Worm (Caenorhabditis elegans) whole organism, L1 larva: ENCODE results near the gene C02F4.5.

Experiments used
- C04F5.9 ChIP-seq: sonication (generic microtip); optimal IDR thresholded peaks from 2 replicates; lab custom pipeline; 2016; ENCODE audit warnings: missing genetic modification characterization, missing compliant biosample characterization
- F16B12.6 ChIP-seq: fragments of 150-350 bp; optimal IDR thresholded peaks from 2 replicates; lab custom pipeline; 2014; ENCODE audit warnings: missing biosample characterization, missing genetic modification characterization
- Y116A8C.19 ChIP-seq: sonication (generic microtip); optimal IDR thresholded peaks from 2 replicates; lab custom pipeline; 2016; ENCODE audit warnings: missing compliant biosample characterization, missing genetic modification characterization, borderline replicate concordance
- alr-1 ChIP-seq: fragments of 200-800 bp; sonication (Bioruptor generic); optimal IDR thresholded peaks from 2 replicates; lab custom pipeline; 2018; ENCODE audit warnings: borderline replicate concordance, mild to moderate bottlenecking, missing genetic modification characterization, missing compliant biosample characterization
- aly-2 ChIP-seq: fragments of 150-350 bp; optimal IDR thresholded peaks from 2 replicates; lab custom pipeline; 2014; ENCODE audit warnings: missing biosample characterization, missing genetic modification characterization
- ama-1 ChIP-seq: fragments of 150-350 bp; optimal IDR thresholded peaks from 2 replicates; lab custom pipeline; 2014
- blmp-1 ChIP-seq: fragments of 150-350 bp; optimal IDR thresholded peaks from 2 replicates; lab custom pipeline; 2014; ENCODE audit warnings: missing biosample characterization, missing genetic modification characterization
- ceh-8 ChIP-seq: fragments of 200-800 bp; sonication (Bioruptor generic); optimal IDR thresholded peaks from 2 replicates; lab custom pipeline; 2018; ENCODE audit warnings: mild to moderate bottlenecking, missing genetic modification characterization, moderate library complexity, missing compliant biosample characterization
- ceh-82 ChIP-seq, 3 experiments: fragments of 150-350 bp in 1 of 3; sonication (generic microtip) in 2 of 3; optimal IDR thresholded peaks; 2 replicates each; lab custom pipeline; 2014 to 2017; ENCODE audit warnings: missing biosample characterization in 3 of 3, missing genetic modification characterization in 3 of 3
- ceh-90 ChIP-seq: sonication (generic microtip); optimal IDR thresholded peaks from 2 replicates; lab custom pipeline; 2016; ENCODE audit warnings: missing genetic modification characterization, missing compliant biosample characterization
- dpl-1 ChIP-seq, 3 experiments: fragments of 150-350 bp in 2 of 3; sonication (generic microtip) in 1 of 3; optimal IDR thresholded peaks; 2 replicates each; lab custom pipeline; 2014 to 2017; ENCODE audit warnings: missing biosample characterization in 3 of 3, missing genetic modification characterization in 3 of 3, missing genetic modification reagents in 3 of 3
- dsc-1 ChIP-seq: sonication (generic microtip); optimal IDR thresholded peaks from 2 replicates; lab custom pipeline; 2016; ENCODE audit warnings: mild to moderate bottlenecking, missing genetic modification characterization, missing compliant biosample characterization
- egl-27 ChIP-seq, 2 experiments: fragments of 150-350 bp in 1 of 2; sonication (generic microtip); optimal IDR thresholded peaks; 3 replicates each; lab custom pipeline; 2017 to 2018; ENCODE audit warnings: missing biosample characterization in 2 of 2, missing genetic modification characterization in 2 of 2, missing genetic modification reagents in 2 of 2
- elt-2 ChIP-seq: sonication (generic microtip); optimal IDR thresholded peaks from 2 replicates; lab custom pipeline; 2016; ENCODE audit warnings: missing genetic modification characterization, mild to moderate bottlenecking, inconsistent platforms, missing compliant biosample characterization, missing genetic modification reagents
- elt-3 ChIP-seq, 6 experiments: fragments of 150-350 bp in 1 of 6; sonication (generic microtip); optimal IDR thresholded peaks; 2 replicates each; lab custom pipeline; 2017 to 2018; ENCODE audit warnings: missing biosample characterization in 6 of 6, missing genetic modification characterization in 6 of 6, inconsistent platforms in 1 of 6
- fkh-10 ChIP-seq: sonication (generic microtip); optimal IDR thresholded peaks from 2 replicates; lab custom pipeline; 2017; ENCODE audit warnings: missing biosample characterization, missing genetic modification reagents, missing genetic modification characterization
- fkh-4 ChIP-seq: sonication (generic microtip); optimal IDR thresholded peaks from 2 replicates; lab custom pipeline; 2016; ENCODE audit warnings: missing compliant biosample characterization, missing genetic modification characterization, borderline replicate concordance
- hlh-4 ChIP-seq: sonication (generic microtip); optimal IDR thresholded peaks from 2 replicates; lab custom pipeline; 2016; ENCODE audit warnings: mild to moderate bottlenecking, missing genetic modification characterization, missing compliant biosample characterization
- isw-1 ChIP-seq: fragments of 200-800 bp; sonication (Bioruptor generic); IDR thresholded peaks from 2 replicates; pipeline ENCODE4 v1.3.6; 2022; ENCODE audit warnings: missing genetic modification characterization, missing compliant biosample characterization
- lin-14 ChIP-seq: fragments of 200-800 bp; sonication (Bioruptor generic); optimal IDR thresholded peaks from 2 replicates; lab custom pipeline; 2018; ENCODE audit warnings: mild to moderate bottlenecking, missing genetic modification characterization, moderate library complexity, missing compliant biosample characterization
- lin-35 ChIP-seq, 2 experiments: fragments of 150-350 bp; optimal IDR thresholded peaks; 2 replicates each; lab custom pipeline; 2014; ENCODE audit warnings: missing biosample characterization in 2 of 2, missing genetic modification characterization in 2 of 2, missing genetic modification reagents in 2 of 2
- lin-39 ChIP-seq: fragments of 150-350 bp; optimal IDR thresholded peaks from 2 replicates; lab custom pipeline; 2014; ENCODE audit warnings: missing biosample characterization, missing genetic modification reagents, missing genetic modification characterization
- nhr-11 ChIP-seq: fragments of 150-350 bp; optimal IDR thresholded peaks from 2 replicates; lab custom pipeline; 2014; ENCODE audit warnings: missing biosample characterization, missing genetic modification characterization
- nhr-12 ChIP-seq: sonication (generic microtip); optimal IDR thresholded peaks from 2 replicates; lab custom pipeline; 2017; ENCODE audit warnings: missing biosample characterization, missing genetic modification characterization
- nhr-20 ChIP-seq: sonication (generic microtip); optimal IDR thresholded peaks from 2 replicates; lab custom pipeline; 2016; ENCODE audit warnings: mild to moderate bottlenecking, missing genetic modification characterization, missing compliant biosample characterization
- nhr-28 ChIP-seq: fragments of 150-350 bp; optimal IDR thresholded peaks from 2 replicates; lab custom pipeline; 2014; ENCODE audit warnings: missing biosample characterization, missing genetic modification characterization
- nhr-76 ChIP-seq: sonication (generic microtip); optimal IDR thresholded peaks from 2 replicates; lab custom pipeline; 2017; ENCODE audit warnings: missing biosample characterization, missing genetic modification characterization
- nhr-77 ChIP-seq: fragments of 150-350 bp; optimal IDR thresholded peaks from 2 replicates; lab custom pipeline; 2014; ENCODE audit warnings: missing biosample characterization, missing genetic modification characterization
- nhr-84 ChIP-seq: sonication (generic microtip); optimal IDR thresholded peaks from 2 replicates; lab custom pipeline; 2017; ENCODE audit warnings: missing biosample characterization, missing genetic modification characterization
- nhr-90 ChIP-seq: sonication (generic microtip); optimal IDR thresholded peaks from 2 replicates; lab custom pipeline; 2016; ENCODE audit warnings: mild to moderate bottlenecking, missing genetic modification characterization, missing compliant biosample characterization; ENCODE audit not compliant: poor library complexity
- pax-3 ChIP-seq: fragments of 200-800 bp; sonication (Bioruptor generic); optimal IDR thresholded peaks from 2 replicates; lab custom pipeline; 2018; ENCODE audit warnings: mild to moderate bottlenecking, missing genetic modification characterization, moderate library complexity, missing compliant biosample characterization
- pqm-1 ChIP-seq: sonication (generic microtip); optimal IDR thresholded peaks from 3 replicates; lab custom pipeline; 2017; ENCODE audit warnings: missing biosample characterization, missing genetic modification characterization
- rnt-1 ChIP-seq: sonication (generic microtip); optimal IDR thresholded peaks from 2 replicates; lab custom pipeline; 2016; ENCODE audit warnings: mild to moderate bottlenecking, missing genetic modification characterization, moderate library complexity, missing compliant biosample characterization
- skn-1 ChIP-seq: fragments of 150-350 bp; optimal IDR thresholded peaks from 2 replicates; lab custom pipeline; 2014; ENCODE audit warnings: missing biosample characterization, missing genetic modification characterization
- snpc-4 ChIP-seq: fragments of 150-350 bp; optimal IDR thresholded peaks from 2 replicates; lab custom pipeline; 2014; ENCODE audit warnings: missing biosample characterization, missing genetic modification characterization
- sox-4 ChIP-seq: sonication (generic microtip); optimal IDR thresholded peaks from 2 replicates; lab custom pipeline; 2016; ENCODE audit warnings: missing genetic modification characterization, missing compliant biosample characterization
- sptf-1 ChIP-seq: fragments of 150-350 bp; optimal IDR thresholded peaks from 2 replicates; lab custom pipeline; 2014; ENCODE audit warnings: missing biosample characterization, missing genetic modification characterization
- swsn-7 ChIP-seq: sonication (generic microtip); optimal IDR thresholded peaks from 2 replicates; lab custom pipeline; 2016; ENCODE audit warnings: missing genetic modification characterization, missing compliant biosample characterization
- tlp-1 ChIP-seq: fragments of 150-350 bp; optimal IDR thresholded peaks from 2 replicates; lab custom pipeline; 2014; ENCODE audit warnings: missing biosample characterization, missing genetic modification characterization
- unc-86 ChIP-seq: sonication (generic microtip); optimal IDR thresholded peaks from 2 replicates; lab custom pipeline; 2016; ENCODE audit warnings: missing genetic modification characterization, missing compliant biosample characterization
- unc-98 ChIP-seq: fragments of 200-800 bp; sonication (Bioruptor generic); IDR thresholded peaks from 2 replicates; pipeline ENCODE4 v1.3.6; 2022; ENCODE audit warnings: missing genetic modification characterization, missing compliant biosample characterization

The C02F4.5 gene

ce11 chrIV:10545038-10545437 lies 21.1 kb upstream of the C02F4.5 start, which contains the start of gene T07G12.5:
Gene T07G12.5, minus strand, starts transcription at chrIV:10545138.
- TF ChIP-seq lin-35 (GFP tag; optimal IDR thresholded peaks at IDR 0.05; lab: Kevin White, UChicago) (no peak), elt-2 (tag; lab: Kevin White, UChicago) (peak; percentile 47)

ce11 chrIV:10543361-10543760 lies 19.4 kb upstream of the C02F4.5 start:
- TF ChIP-seq nhr-90 (tag; lab: Kevin White, UChicago) (peak; percentile 38), pax-3 (tag; lab: Kevin White, UChicago) (no peak), lin-14 (GFP tag; lab: Kevin White, UChicago) (no peak), nhr-84 (tag; lab: Kevin White, UChicago) (no peak), dsc-1 (tag; lab: Kevin White, UChicago) (no peak), elt-3 (tag; optimal IDR thresholded peaks at IDR 0.05; lab: Kevin White, UChicago) (no peak), F16B12.6 (tag; lab: Kevin White, UChicago) (no peak), ceh-82 (tag; optimal IDR thresholded peaks at IDR 0.05; lab: Kevin White, UChicago) (no peak), ama-1 (lab: Kevin White, UChicago) (no peak), tlp-1 (peak; percentile 12), hlh-4 (tag; lab: Kevin White, UChicago) (no peak), sptf-1 (tag; lab: Kevin White, UChicago) (no peak), isw-1 (GFP tag; lab: Robert Waterston, UW) (no peak), fkh-4 (tag; lab: Kevin White, UChicago) (no peak), pqm-1 (tag; lab: Kevin White, UChicago) (peak; percentile 70), skn-1 (tag; lab: Kevin White, UChicago) (no peak), lin-39 (tag; lab: Kevin White, UChicago) (no peak), nhr-28 (no peak), nhr-12 (tag; lab: Kevin White, UChicago) (no peak), aly-2 (tag; lab: Kevin White, UChicago) (no peak), alr-1 (tag; lab: Kevin White, UChicago) (no peak), nhr-76 (tag; lab: Kevin White, UChicago) (no peak), sox-4 (tag; lab: Kevin White, UChicago) (no peak), C04F5.9 (tag; lab: Kevin White, UChicago) (no peak), blmp-1 (tag; lab: Kevin White, UChicago) (no peak), ceh-90 (tag; lab: Kevin White, UChicago) (no peak), elt-2 (tag; lab: Kevin White, UChicago) (peak; percentile 95)
- TF ChIP-seq, all 84 proteins: peak for 4

- TF ChIP-seq fkh-10 (GFP tag; lab: Kevin White, UChicago): no peak
- TF ChIP-seq elt-2 (tag; lab: Kevin White, UChicago): peak; percentile 52
- TF ChIP-seq Y116A8C.19 (tag; lab: Kevin White, UChicago): no peak
- TF ChIP-seq, all 84 proteins: peak for 1
Measured at ce11 chrIV:10542283-10542682, 18.3 kb upstream of the C02F4.5 start.

- TF ChIP-seq C04F5.9 (tag; lab: Kevin White, UChicago) (no peak), fkh-4 (tag; lab: Kevin White, UChicago) (no peak), snpc-4 (tag; lab: Kevin White, UChicago) (no peak), elt-3 (tag; optimal IDR thresholded peaks at IDR 0.05; lab: Kevin White, UChicago) (no peak), dpl-1 (GFP tag; optimal IDR thresholded peaks at IDR 0.05; lab: Kevin White, UChicago) (no peak), nhr-11 (tag; lab: Kevin White, UChicago) (no peak), nhr-20 (tag; lab: Kevin White, UChicago) (no peak), nhr-77 (tag; lab: Kevin White, UChicago) (no peak), F16B12.6 (tag; lab: Kevin White, UChicago) (no peak), unc-98 (GFP tag; lab: Robert Waterston, UW) (no peak), unc-86 (tag; lab: Kevin White, UChicago) (no peak), rnt-1 (no peak), ceh-8 (GFP tag; lab: Kevin White, UChicago) (no peak), pax-3 (tag; lab: Kevin White, UChicago) (no peak), swsn-7 (tag; lab: Kevin White, UChicago) (no peak), egl-27 (tag; optimal IDR thresholded peaks at IDR 0.05; lab: Kevin White, UChicago) (no peak)
Measured at ce11 chrIV:10538584-10538983, 14.6 kb upstream of the C02F4.5 start, which contains the start of gene T07G12.4. Gene T07G12.4, minus strand, starts transcription at chrIV:10538684.
